Worm (Caenorhabditis elegans) whole organism, L2 larva: ENCODE measurements around the gene F32G8.2.

Source experiments
- aly-2 ChIP-seq: fragments of 150-350 bp; optimal IDR thresholded peaks from 2 replicates; lab custom pipeline; 2014; ENCODE audit warnings: missing biosample characterization, missing genetic modification characterization
- ceh-16 ChIP-seq: fragments of 150-350 bp; optimal IDR thresholded peaks from 2 replicates; lab custom pipeline; 2014; ENCODE audit warnings: missing biosample characterization, missing genetic modification characterization
- fos-1 ChIP-seq: fragments of 150-350 bp; optimal IDR thresholded peaks from 2 replicates; lab custom pipeline; 2014; ENCODE audit warnings: missing biosample characterization, missing genetic modification characterization
- lin-11 ChIP-seq: fragments of 150-350 bp; sonication (generic microtip); optimal IDR thresholded peaks from 2 replicates; lab custom pipeline; 2014; ENCODE audit warnings: missing biosample characterization, missing genetic modification characterization, inconsistent platforms, mixed read lengths
- lin-13 ChIP-seq: fragments of 150-350 bp; optimal IDR thresholded peaks from 2 replicates; lab custom pipeline; 2014; ENCODE audit warnings: missing biosample characterization, missing genetic modification reagents, missing genetic modification characterization
- mab-5 ChIP-seq: fragments of 150-350 bp; optimal IDR thresholded peaks from 2 replicates; lab custom pipeline; 2014; ENCODE audit warnings: missing biosample characterization, missing genetic modification characterization
- mdl-1 ChIP-seq, 2 experiments: fragments of 150-350 bp in 1 of 2; sonication (generic microtip) in 1 of 2; optimal IDR thresholded peaks; 2 replicates each; lab custom pipeline; 2017; ENCODE audit warnings: missing biosample characterization in 2 of 2, missing genetic modification characterization in 2 of 2
- nhr-25 ChIP-seq: fragments of 150-350 bp; sonication (generic microtip); optimal IDR thresholded peaks from 3 replicates; lab custom pipeline; 2014; ENCODE audit warnings: missing biosample characterization, missing genetic modification characterization
- skn-1 ChIP-seq: sonication (generic microtip); optimal IDR thresholded peaks from 2 replicates; lab custom pipeline; 2017; ENCODE audit warnings: missing biosample characterization, missing genetic modification characterization
- sma-9 ChIP-seq, 2 experiments: fragments of 150-350 bp in 1 of 2; sonication (generic microtip) in 1 of 2; optimal IDR thresholded peaks; 2 replicates each; lab custom pipeline; 2014 to 2016; ENCODE audit warnings: missing genetic modification characterization in 2 of 2, mild to moderate bottlenecking in 1 of 2, missing biosample characterization in 1 of 2, missing compliant biosample characterization in 1 of 2, missing genetic modification reagents in 1 of 2, moderate library complexity in 1 of 2
- unc-62 ChIP-seq: fragments of 150-350 bp; optimal IDR thresholded peaks from 2 replicates; lab custom pipeline; 2014; ENCODE audit warnings: missing biosample characterization, missing genetic modification reagents, missing genetic modification characterization
- ztf-11 ChIP-seq: sonication (generic microtip); optimal IDR thresholded peaks from 2 replicates; lab custom pipeline; 2017; ENCODE audit warnings: missing biosample characterization, missing genetic modification characterization

DNA sequence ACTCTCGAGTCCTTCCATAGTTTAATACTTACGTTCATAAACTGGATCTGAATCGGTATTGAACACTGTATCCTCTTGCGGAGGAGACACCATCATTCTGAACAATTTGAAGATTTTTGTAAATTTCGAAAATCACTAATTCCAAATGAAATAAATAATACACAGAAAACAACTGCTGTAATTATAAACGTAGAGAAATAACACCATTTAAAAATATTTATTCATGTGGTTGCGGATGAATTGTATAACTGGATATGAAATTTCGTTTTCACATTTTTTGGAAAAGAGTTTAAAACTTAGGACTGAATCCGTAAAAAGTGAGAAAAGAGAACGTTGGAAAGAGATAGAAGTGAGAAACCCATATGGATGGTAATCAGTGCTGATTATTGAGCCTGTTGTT lies 28.4 kb downstream of the F32G8.2 start, which contains the start of gene mics-1:
- no peak for TF ChIP-seq mdl-1 (tag; optimal IDR thresholded peaks at IDR 0.05; lab: Kevin White, UChicago)
- no peak for TF ChIP-seq fos-1 (tag; lab: Kevin White, UChicago)
- no peak for TF ChIP-seq nhr-25
- TF ChIP-seq lin-11 (tag; lab: Kevin White, UChicago): no peak
- TF ChIP-seq lin-13 (GFP tag; lab: Kevin White, UChicago): no peak
- no peak for TF ChIP-seq sma-9 (GFP tag; optimal IDR thresholded peaks at IDR 0.05; lab: Kevin White, UChicago)
- TF ChIP-seq sma-9 (tag; optimal IDR thresholded peaks at IDR 0.05; lab: Kevin White, UChicago): no peak
- no peak for TF ChIP-seq unc-62 (GFP tag; lab: Kevin White, UChicago)
- no peak for TF ChIP-seq ceh-16
- TF ChIP-seq aly-2 (tag; lab: Kevin White, UChicago): no peak
- TF ChIP-seq ztf-11 (tag; lab: Kevin White, UChicago): no peak
- TF ChIP-seq mab-5 (tag; lab: Kevin White, UChicago): no peak
- no peak for TF ChIP-seq skn-1 (tag; lab: Kevin White, UChicago)
